Worm (Caenorhabditis elegans) whole organism, L2 larva: ENCODE results near the gene srv-14.

ENCODE experiments used
- F13H6.1 ChIP-seq: sonication (generic microtip); optimal IDR thresholded peaks from 2 replicates; lab custom pipeline; 2016; ENCODE audit warnings: missing genetic modification characterization, missing compliant biosample characterization
- egl-27 ChIP-seq: sonication (generic microtip); optimal IDR thresholded peaks from 3 replicates; lab custom pipeline; 2017; ENCODE audit warnings: missing biosample characterization, missing genetic modification reagents, missing genetic modification characterization
- elt-1 ChIP-seq: fragments of 150-350 bp; optimal IDR thresholded peaks from 2 replicates; lab custom pipeline; 2014; ENCODE audit warnings: missing biosample characterization, missing genetic modification characterization
- nhr-237 ChIP-seq: fragments of 150-350 bp; optimal IDR thresholded peaks from 2 replicates; lab custom pipeline; 2014; ENCODE audit warnings: missing biosample characterization, missing genetic modification characterization
- unc-39 ChIP-seq: fragments of 150-350 bp; optimal IDR thresholded peaks from 2 replicates; lab custom pipeline; 2014; ENCODE audit warnings: missing biosample characterization, missing genetic modification characterization
- zag-1 ChIP-seq: fragments of 150-350 bp; optimal IDR thresholded peaks from 2 replicates; lab custom pipeline; 2014; ENCODE audit warnings: missing biosample characterization, missing genetic modification characterization

The srv-14 gene

DNA sequence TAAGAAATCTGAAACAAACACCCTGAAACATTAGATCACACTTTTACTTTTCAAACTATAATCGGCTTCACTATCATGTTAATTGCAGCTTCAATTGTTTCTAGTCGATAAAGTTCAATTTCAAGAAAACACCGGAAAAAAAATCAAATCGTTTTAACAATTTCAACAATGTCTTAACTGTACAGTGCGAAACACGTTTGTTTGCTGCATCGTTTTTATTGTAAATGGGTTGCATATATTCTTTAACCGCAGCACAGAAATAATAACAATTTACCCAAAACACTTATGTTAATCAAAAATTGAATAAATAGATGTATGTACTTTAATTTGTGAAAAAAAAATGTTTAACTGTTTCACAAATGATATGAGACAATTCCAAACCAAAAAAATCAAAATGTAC, 50.0 kb downstream of the srv-14 start:
- TF ChIP-seq F13H6.1, result no peak
- TF ChIP-seq elt-1, result no peak
- no peak for TF ChIP-seq egl-27
- no peak for TF ChIP-seq zag-1
- TF ChIP-seq unc-39 (tag; lab: Kevin White, UChicago), result no peak
- TF ChIP-seq nhr-237, result no peak
